Fruit fly (Drosophila melanogaster): ENCODE data around the gene CG9257.

The CG9257 gene

DNA sequence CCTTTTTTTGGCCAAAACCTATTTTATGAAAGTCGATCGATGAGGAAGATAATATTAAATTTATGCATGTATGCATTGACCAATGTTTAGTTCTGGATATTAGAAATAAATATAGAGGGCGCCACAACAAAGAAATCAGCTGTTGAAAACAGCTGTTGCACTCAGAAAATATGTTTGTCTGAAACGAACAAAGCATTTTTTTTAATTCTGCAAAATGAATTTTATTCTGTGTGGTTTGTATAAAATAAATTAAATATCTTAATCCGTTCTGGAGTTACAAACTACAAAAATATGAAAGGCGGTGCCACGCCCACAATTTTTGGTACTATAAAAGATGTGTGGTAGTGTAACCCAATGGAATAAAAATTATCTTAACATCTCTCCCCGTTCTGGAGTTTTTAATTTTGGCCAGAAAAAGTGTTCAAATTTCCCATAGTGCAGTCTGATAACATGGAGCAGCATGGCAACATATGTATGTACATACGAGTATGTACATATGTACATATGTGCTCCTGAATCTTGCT lies 6.3 kb downstream of the CG9257 start (continued):
- peak; percentile 44 for TF ChIP-seq ems (GFP tag; optimal IDR thresholded peaks at IDR 0.05)
- peak; percentile 43; the same call in 1 of the 2 replicates for TF ChIP-seq CG3847 (GFP tag; IDR thresholded peaks at IDR 0.05)
- TF ChIP-seq ERR (GFP tag; optimal IDR thresholded peaks at IDR 0.05), result no peak
- peak; percentile 48 for TF ChIP-seq PHDP (tag; optimal IDR thresholded peaks at IDR 0.05)
- TF ChIP-seq CG1024 (GFP tag; IDR thresholded peaks at IDR 0.05), result no peak
- TF ChIP-seq CG12104 (GFP tag; optimal IDR thresholded peaks at IDR 0.05), result peak; percentile 66
- no peak for TF ChIP-seq Six4 (GFP tag; optimal IDR thresholded peaks at IDR 0.05)
- TF ChIP-seq MBD-R2 (GFP tag; IDR thresholded peaks at IDR 0.05), result peak; percentile 15; the same call in 1 of the 2 replicates
- TF ChIP-seq gsb (GFP tag; IDR thresholded peaks at IDR 0.05), result no peak
- no peak for TF ChIP-seq pho (GFP tag; optimal IDR thresholded peaks at IDR 0.05)
- TF ChIP-seq B-H2 (GFP tag; optimal IDR thresholded peaks at IDR 0.05), result no peak
- peak; percentile 65 for TF ChIP-seq phol (tag; optimal IDR thresholded peaks at IDR 0.05)
- TF ChIP-seq bcd (GFP tag; optimal IDR thresholded peaks at IDR 0.05), result peak; percentile 52
- 0 out of 2 replicates have a peak, but pooled peaks have one; percentile 32 for TF ChIP-seq E2f1 (GFP tag; IDR thresholded peaks at IDR 0.05)
- TF ChIP-seq CG15479 (GFP tag; optimal IDR thresholded peaks at IDR 0.05), result no peak
- no peak for TF ChIP-seq CG6175 (GFP tag; IDR thresholded peaks at IDR 0.05)
- no peak for TF ChIP-seq Dip3 (GFP tag; optimal IDR thresholded peaks at IDR 0.05)
- peak; percentile 49 for TF ChIP-seq CG7556 (GFP tag; optimal IDR thresholded peaks at IDR 0.05)
- peak; percentile 81 for TF ChIP-seq Max (GFP tag; optimal IDR thresholded peaks at IDR 0.05)
- TF ChIP-seq CG9727 (GFP tag; optimal IDR thresholded peaks at IDR 0.05), result peak; percentile 87
- TF ChIP-seq sd (tag; optimal IDR thresholded peaks at IDR 0.05), result no peak
- peak; percentile 31 for TF ChIP-seq Camta (GFP tag; optimal IDR thresholded peaks at IDR 0.05)
- peak; percentile 58; the same call in 1 of the 2 replicates for TF ChIP-seq esg (GFP tag; conservative IDR thresholded peaks at IDR 0.05)
- no peak for TF ChIP-seq CG6272 (GFP tag; IDR thresholded peaks at IDR 0.05)
- TF ChIP-seq az2 (GFP tag; optimal IDR thresholded peaks at IDR 0.05), result peak; percentile 71
- TF ChIP-seq bigmax (GFP tag; optimal IDR thresholded peaks at IDR 0.05), result no peak
- no peak for TF ChIP-seq CG1832 (GFP tag; optimal IDR thresholded peaks at IDR 0.05)
- peak; percentile 29 for TF ChIP-seq CG3065 (GFP tag; optimal IDR thresholded peaks at IDR 0.05)
- no peak for TF ChIP-seq CG10543 (GFP tag; optimal IDR thresholded peaks at IDR 0.05)
- TF ChIP-seq ab (GFP tag; optimal IDR thresholded peaks at IDR 0.05), result peak; percentile 8
- TF ChIP-seq CG12155 (GFP tag; optimal IDR thresholded peaks at IDR 0.05), result no peak
- no peak for TF ChIP-seq sens-2 (GFP tag; IDR thresholded peaks at IDR 0.05)
- peak; percentile 45 for TF ChIP-seq CG6254 (GFP tag; optimal IDR thresholded peaks at IDR 0.05)
- peak; percentile 56 for TF ChIP-seq Hr3 (GFP tag; optimal IDR thresholded peaks at IDR 0.05)
- TF ChIP-seq prd (optimal IDR thresholded peaks at IDR 0.05), result no peak
- 0 out of 3 replicates have a peak, but pooled peaks have one; percentile 55 for TF ChIP-seq prd (GFP tag; IDR thresholded peaks at IDR 0.05)
- peak; percentile 25 for TF ChIP-seq dm (GFP tag; optimal IDR thresholded peaks at IDR 0.05)
- TF ChIP-seq Sry-δ (GFP tag; optimal IDR thresholded peaks at IDR 0.05), result peak; percentile 10
- TF ChIP-seq twi (tag; optimal IDR thresholded peaks at IDR 0.05), result peak; percentile 86
- TF ChIP-seq CG17359 (tag; optimal IDR thresholded peaks at IDR 0.05), result peak; percentile 38
- TF ChIP-seq CG1602 (GFP tag; optimal IDR thresholded peaks at IDR 0.05), result peak; percentile 33
- no peak for TF ChIP-seq CG10565 (GFP tag; optimal IDR thresholded peaks at IDR 0.05)
- TF ChIP-seq hth (optimal IDR thresholded peaks at IDR 0.05), result no peak
- TF ChIP-seq Vsx1 (GFP tag; optimal IDR thresholded peaks at IDR 0.05), result peak; percentile 48
- TF ChIP-seq ATbp (GFP tag; optimal IDR thresholded peaks at IDR 0.05), result peak; percentile 34
- TF ChIP-seq ato (GFP tag; IDR thresholded peaks at IDR 0.05; ENCODE audit: partially characterized antibody), result no peak
- TF ChIP-seq CG11456 (GFP tag; IDR thresholded peaks at IDR 0.05), result no peak
- peak; percentile 40 for TF ChIP-seq Hmx (GFP tag; optimal IDR thresholded peaks at IDR 0.05)
- TF ChIP-seq CG14441 (GFP tag; IDR thresholded peaks at IDR 0.05), result 0 out of 2 replicates have a peak, but pooled peaks have one; percentile 37
- peak; percentile 26 for TF ChIP-seq Usf (GFP tag; optimal IDR thresholded peaks at IDR 0.05)
- no peak for TF ChIP-seq H15 (GFP tag; IDR thresholded peaks at IDR 0.05)
- TF ChIP-seq CG8281 (tag; optimal IDR thresholded peaks at IDR 0.05), result peak; percentile 7

All from whole organism, embryonic.